Fruit fly (Drosophila melanogaster) Kc167 (cell line): Measurements from ENCODE around the gene CG17078.

Source experiments
- Myc ChIP-seq: fragments of >200 bp; optimal IDR thresholded peaks from 2 replicates; lab custom pipeline; 2017; ENCODE audit warnings: missing external identifiers
- Sin3A ChIP-seq: fragments of >200 bp; optimal IDR thresholded peaks from 2 replicates; lab custom pipeline; 2018; ENCODE audit warnings: missing external identifiers
- h ChIP-seq: fragments of >200 bp; optimal IDR thresholded peaks from 3 replicates; lab custom pipeline; 2018; ENCODE audit warnings: missing external identifiers
- insv ChIP-seq: fragments of >200 bp; optimal IDR thresholded peaks from 3 replicates; lab custom pipeline; 2018; ENCODE audit warnings: missing external identifiers
- psq ChIP-seq: fragments of >200 bp; optimal IDR thresholded peaks from 2 replicates; lab custom pipeline; 2017; ENCODE audit warnings: missing external identifiers
- ttk ChIP-seq: sonication (Bioruptor generic); optimal IDR thresholded peaks from 2 replicates; lab custom pipeline; 2017; ENCODE audit warnings: missing external identifiers

DNA sequence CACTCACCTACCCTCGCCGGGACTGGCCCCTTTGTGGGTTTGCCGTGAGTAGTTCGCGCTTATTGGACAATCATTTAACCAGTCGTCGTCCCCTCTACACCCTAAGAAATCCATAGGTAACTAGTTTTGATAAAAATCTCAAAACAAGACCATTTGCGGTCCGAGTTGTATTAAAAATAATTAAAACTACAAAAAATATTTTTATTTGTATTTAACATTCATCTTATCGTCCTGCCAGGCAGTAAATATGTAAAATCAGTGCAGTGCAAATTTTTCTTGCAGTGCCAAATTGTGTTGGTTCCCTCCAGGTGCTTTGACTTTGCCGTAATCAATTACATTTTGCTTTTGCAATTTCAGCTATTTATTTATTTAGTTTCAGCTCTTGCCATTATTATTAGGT, 34.2 kb downstream of the CG17078 start:
- TF ChIP-seq psq, result no peak
- no peak for TF ChIP-seq Sin3A (lab: Kevin White, UChicago)
- no peak for TF ChIP-seq insv (lab: Kevin White, UChicago)
- TF ChIP-seq h (lab: Kevin White, UChicago), result no peak
- TF ChIP-seq ttk (lab: Kevin White, UChicago), result no peak
- no peak for TF ChIP-seq Myc (lab: Kevin White, UChicago)
